Worm (Caenorhabditis elegans) whole organism, L1 larva: ENCODE data around the gene fbxb-50.

Source experiments
- dpl-1 ChIP-seq, 3 experiments: fragments of 150-350 bp in 2 of 3; sonication (generic microtip) in 1 of 3; optimal IDR thresholded peaks; 2 replicates each; lab custom pipeline; 2014 to 2017; ENCODE audit warnings: missing biosample characterization in 3 of 3, missing genetic modification characterization in 3 of 3, missing genetic modification reagents in 3 of 3
- fkh-10 ChIP-seq: sonication (generic microtip); optimal IDR thresholded peaks from 2 replicates; lab custom pipeline; 2017; ENCODE audit warnings: missing biosample characterization, missing genetic modification reagents, missing genetic modification characterization

DNA sequence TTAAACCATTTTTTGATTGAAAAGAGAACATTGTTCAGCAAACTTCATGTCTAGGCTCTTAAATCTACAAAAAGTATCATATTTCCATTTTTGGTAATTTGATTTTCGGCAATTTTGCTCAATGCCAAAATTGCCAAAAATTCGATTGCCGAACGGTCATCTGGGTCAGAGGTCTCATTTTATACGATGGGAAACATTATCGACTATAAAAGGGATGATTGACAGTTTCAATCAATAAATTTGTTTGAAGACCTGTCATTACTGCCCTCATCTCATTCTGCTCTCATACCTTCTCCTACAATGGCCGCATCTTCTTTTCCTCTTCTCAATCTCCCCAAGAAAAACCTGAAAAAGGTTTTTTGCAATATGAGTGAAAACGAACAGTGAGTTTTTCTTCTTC, 5.6 kb downstream of the fbxb-50 start, which contains the start of gene K05F6.14:
- TF ChIP-seq fkh-10 (GFP tag; lab: Kevin White, UChicago) (no peak), dpl-1 (GFP tag; optimal IDR thresholded peaks at IDR 0.05; lab: Kevin White, UChicago) (no peak)
